Worm (Caenorhabditis elegans) whole organism, L3 larva: Measurements from ENCODE around the gene pdi-6.
A peak's percentile ranks its signal among the peaks of the same experiment; 100 is the strongest.

Source experiments
- aly-2 ChIP-seq: fragments of 150-350 bp; optimal IDR thresholded peaks from 2 replicates; lab custom pipeline; 2014; ENCODE audit warnings: missing biosample characterization, missing genetic modification characterization
- ama-1 ChIP-seq: fragments of 150-350 bp; optimal IDR thresholded peaks from 2 replicates; lab custom pipeline; 2018
- ceh-16 ChIP-seq: sonication (generic microtip); optimal IDR thresholded peaks from 2 replicates; lab custom pipeline; 2017; ENCODE audit warnings: missing biosample characterization, missing genetic modification characterization
- ceh-28 ChIP-seq: fragments of 150-350 bp; optimal IDR thresholded peaks from 2 replicates; lab custom pipeline; 2014; ENCODE audit warnings: missing biosample characterization, missing genetic modification reagents, missing genetic modification characterization
- ceh-9 ChIP-seq: sonication (generic microtip); optimal IDR thresholded peaks from 2 replicates; lab custom pipeline; 2018; ENCODE audit warnings: missing biosample characterization, missing genetic modification characterization
- daf-12 ChIP-seq: fragments of 150-350 bp; optimal IDR thresholded peaks from 2 replicates; lab custom pipeline; 2014; ENCODE audit warnings: missing biosample characterization, missing genetic modification reagents, missing genetic modification characterization
- egl-27 ChIP-seq: sonication (generic microtip); optimal IDR thresholded peaks from 4 replicates; lab custom pipeline; 2017; ENCODE audit warnings: missing biosample characterization, missing genetic modification reagents, missing genetic modification characterization
- egl-5 ChIP-seq: fragments of 150-350 bp; optimal IDR thresholded peaks from 2 replicates; lab custom pipeline; 2017; ENCODE audit warnings: missing biosample characterization, missing genetic modification reagents, missing genetic modification characterization, inconsistent platforms
- elt-2 ChIP-seq: sonication (generic microtip); optimal IDR thresholded peaks from 2 replicates; lab custom pipeline; 2016; ENCODE audit warnings: missing genetic modification reagents, mild to moderate bottlenecking, missing genetic modification characterization, missing compliant biosample characterization
- elt-3 ChIP-seq, 3 experiments: fragments of 150-350 bp in 1 of 3; sonication (generic microtip) in 2 of 3; optimal IDR thresholded peaks; 2 replicates in 2 of 3; 4 replicates in 1 of 3; lab custom pipeline; 2014 to 2017; ENCODE audit warnings: missing biosample characterization in 3 of 3, missing genetic modification characterization in 3 of 3
- eor-1 ChIP-seq, 2 experiments: fragments of 150-350 bp; optimal IDR thresholded peaks; 2 replicates each; lab custom pipeline; 2014 to 2018; ENCODE audit warnings: missing biosample characterization in 2 of 2, missing genetic modification characterization in 2 of 2
- fkh-10 ChIP-seq: sonication (generic microtip); optimal IDR thresholded peaks from 2 replicates; lab custom pipeline; 2017; ENCODE audit warnings: missing biosample characterization, missing genetic modification reagents, missing genetic modification characterization
- fkh-2 ChIP-seq: fragments of 150-350 bp; optimal IDR thresholded peaks from 2 replicates; lab custom pipeline; 2014; ENCODE audit warnings: missing biosample characterization, missing genetic modification reagents, missing genetic modification characterization
- fos-1 ChIP-seq: fragments of 150-350 bp; optimal IDR thresholded peaks from 2 replicates; lab custom pipeline; 2014; ENCODE audit warnings: missing biosample characterization, missing genetic modification characterization
- hmg-11 ChIP-seq: sonication (generic microtip); optimal IDR thresholded peaks from 2 replicates; lab custom pipeline; 2016; ENCODE audit warnings: missing genetic modification characterization, missing compliant biosample characterization
- jun-1 ChIP-seq: fragments of 150-350 bp; optimal IDR thresholded peaks from 2 replicates; lab custom pipeline; 2014; ENCODE audit warnings: missing biosample characterization, missing genetic modification reagents, missing genetic modification characterization
- lin-15B ChIP-seq: fragments of 150-350 bp; optimal IDR thresholded peaks from 2 replicates; lab custom pipeline; 2014; ENCODE audit warnings: missing biosample characterization, missing genetic modification characterization
- lin-39 ChIP-seq: fragments of 150-350 bp; optimal IDR thresholded peaks from 2 replicates; lab custom pipeline; 2018; ENCODE audit warnings: missing biosample characterization, missing genetic modification reagents, missing genetic modification characterization
- lsy-12 ChIP-seq: sonication (generic microtip); optimal IDR thresholded peaks from 2 replicates; lab custom pipeline; 2016; ENCODE audit warnings: mild to moderate bottlenecking, missing genetic modification characterization, missing compliant biosample characterization
- mdl-1 ChIP-seq: fragments of 150-350 bp; optimal IDR thresholded peaks from 2 replicates; lab custom pipeline; 2014; ENCODE audit warnings: missing biosample characterization, missing genetic modification characterization
- mml-1 ChIP-seq: fragments of 150-350 bp; sonication (generic microtip); optimal IDR thresholded peaks from 3 replicates; lab custom pipeline; 2014; ENCODE audit warnings: missing biosample characterization, missing genetic modification characterization
- nhr-11 ChIP-seq: fragments of 150-350 bp; optimal IDR thresholded peaks from 2 replicates; lab custom pipeline; 2014; ENCODE audit warnings: missing biosample characterization, missing genetic modification characterization
- nhr-12 ChIP-seq: fragments of 150-350 bp; optimal IDR thresholded peaks from 2 replicates; lab custom pipeline; 2014; ENCODE audit warnings: missing biosample characterization, missing genetic modification characterization
- nhr-23 ChIP-seq: fragments of 150-350 bp; optimal IDR thresholded peaks from 2 replicates; lab custom pipeline; 2014; ENCODE audit warnings: missing biosample characterization, missing genetic modification reagents, missing genetic modification characterization
- nhr-25 ChIP-seq: sonication (generic microtip); optimal IDR thresholded peaks from 2 replicates; lab custom pipeline; 2017; ENCODE audit warnings: missing biosample characterization, missing genetic modification characterization
- nhr-28 ChIP-seq: fragments of 150-350 bp; optimal IDR thresholded peaks from 2 replicates; lab custom pipeline; 2014; ENCODE audit warnings: missing biosample characterization, missing genetic modification characterization
- nhr-43 ChIP-seq: sonication (generic microtip); optimal IDR thresholded peaks from 2 replicates; lab custom pipeline; 2016; ENCODE audit warnings: mild to moderate bottlenecking, missing genetic modification characterization, missing compliant biosample characterization; ENCODE audit not compliant: poor library complexity, severe bottlenecking
- nhr-67 ChIP-seq: fragments of 150-350 bp; optimal IDR thresholded peaks from 2 replicates; lab custom pipeline; 2014; ENCODE audit warnings: missing biosample characterization, missing genetic modification characterization
- nhr-76 ChIP-seq: fragments of 150-350 bp; sonication (generic microtip); optimal IDR thresholded peaks from 5 replicates; lab custom pipeline; 2014; ENCODE audit warnings: missing biosample characterization, missing genetic modification characterization
- nhr-77 ChIP-seq: fragments of 150-350 bp; optimal IDR thresholded peaks from 2 replicates; lab custom pipeline; 2014; ENCODE audit warnings: missing biosample characterization, missing genetic modification characterization
- pha-4 ChIP-seq: fragments of 150-350 bp; optimal IDR thresholded peaks from 2 replicates; lab custom pipeline; 2014; ENCODE audit warnings: missing biosample characterization, missing genetic modification reagents, missing genetic modification characterization
- pqm-1 ChIP-seq: fragments of 150-350 bp; optimal IDR thresholded peaks from 2 replicates; lab custom pipeline; 2017; ENCODE audit warnings: missing biosample characterization, missing genetic modification characterization, inconsistent platforms
- skn-1 ChIP-seq: fragments of 150-350 bp; optimal IDR thresholded peaks from 2 replicates; lab custom pipeline; 2014; ENCODE audit warnings: missing biosample characterization, missing genetic modification characterization
- tbx-2 ChIP-seq: sonication (generic microtip); optimal IDR thresholded peaks from 2 replicates; lab custom pipeline; 2016; ENCODE audit warnings: mild to moderate bottlenecking, missing genetic modification characterization, missing compliant biosample characterization
- unc-39 ChIP-seq: sonication (generic microtip); optimal IDR thresholded peaks from 4 replicates; lab custom pipeline; 2017; ENCODE audit warnings: missing biosample characterization, missing genetic modification characterization
- unc-62 ChIP-seq: fragments of 150-350 bp; sonication (generic microtip); optimal IDR thresholded peaks from 4 replicates; lab custom pipeline; 2014; ENCODE audit warnings: missing biosample characterization, missing genetic modification reagents, missing genetic modification characterization
- ztf-4 ChIP-seq: fragments of 150-350 bp; optimal IDR thresholded peaks from 2 replicates; lab custom pipeline; 2014; ENCODE audit warnings: missing biosample characterization, missing genetic modification characterization

pdi-6 gene

ce11 chrX:7067250-7067958, 959 bp downstream of the pdi-6 start:
- peak; percentile 91 for TF ChIP-seq pha-4 (tag; lab: Kevin White, UChicago)
- TF ChIP-seq unc-39 (tag; lab: Kevin White, UChicago): no peak
- TF ChIP-seq nhr-28 (tag; lab: Kevin White, UChicago): no peak
- TF ChIP-seq nhr-23: peak; percentile 13
- TF ChIP-seq mdl-1 (tag; lab: Kevin White, UChicago): no peak
- TF ChIP-seq egl-27 (tag; lab: Kevin White, UChicago): no peak
- no peak for TF ChIP-seq nhr-43 (tag; lab: Kevin White, UChicago)
- TF ChIP-seq nhr-11 (tag; lab: Kevin White, UChicago): no peak
- TF ChIP-seq nhr-12 (tag; lab: Kevin White, UChicago): no peak
- TF ChIP-seq lin-15B (tag; lab: Kevin White, UChicago): no peak
- no peak for TF ChIP-seq lin-39 (tag; lab: Kevin White, UChicago)
- TF ChIP-seq ama-1 (lab: Kevin White, UChicago): peak; percentile 5
- TF ChIP-seq unc-62 (GFP tag; lab: Kevin White, UChicago): no peak
- peak; percentile 4 for TF ChIP-seq ceh-28 (tag; lab: Kevin White, UChicago)
- no peak for TF ChIP-seq ceh-16 (tag; lab: Kevin White, UChicago)
- no peak for TF ChIP-seq jun-1 (tag; lab: Kevin White, UChicago)
- TF ChIP-seq ceh-9 (tag; lab: Kevin White, UChicago): no peak
- TF ChIP-seq nhr-76: no peak
- no peak for TF ChIP-seq nhr-67 (tag; lab: Kevin White, UChicago)
- TF ChIP-seq hmg-11 (tag; lab: Kevin White, UChicago): no peak
- TF ChIP-seq skn-1 (tag; lab: Kevin White, UChicago): no peak
- TF ChIP-seq fkh-10 (GFP tag; lab: Kevin White, UChicago): no peak

- TF ChIP-seq nhr-12 (tag; lab: Kevin White, UChicago): no peak
- no peak for TF ChIP-seq nhr-23
- TF ChIP-seq ceh-28 (tag; lab: Kevin White, UChicago): peak; percentile 32
Observed at ce11 chrX:7066003-7066402, 2.4 kb downstream of the pdi-6 start.

ce11 chrX:7063236-7063635, 5.1 kb downstream of the pdi-6 start, which contains the start of gene B0403.3:
Gene B0403.3 (minus strand): TSS chrX:7063336.
- TF ChIP-seq hmg-11 (tag; lab: Kevin White, UChicago) (no peak), nhr-25 (no peak), ceh-16 (tag; lab: Kevin White, UChicago) (no peak), fkh-2 (tag; lab: Kevin White, UChicago) (no peak), mdl-1 (tag; lab: Kevin White, UChicago) (no peak), mml-1 (tag; lab: Kevin White, UChicago) (no peak), fos-1 (tag; lab: Kevin White, UChicago) (no peak), nhr-43 (tag; lab: Kevin White, UChicago) (no peak), skn-1 (tag; lab: Kevin White, UChicago) (no peak), egl-5 (tag; lab: Kevin White, UChicago) (no peak), daf-12 (tag; lab: Kevin White, UChicago) (no peak), lin-15B (tag; lab: Kevin White, UChicago) (no peak), nhr-67 (tag; lab: Kevin White, UChicago) (no peak), nhr-76 (no peak), lsy-12 (tag; lab: Kevin White, UChicago) (no peak), eor-1 (tag; optimal IDR thresholded peaks at IDR 0.05; lab: Kevin White, UChicago) (no peak)

ce11 chrX:7061265-7061664, 7.1 kb downstream of the pdi-6 start:
- TF ChIP-seq nhr-77 (tag; lab: Kevin White, UChicago) (no peak), ama-1 (lab: Kevin White, UChicago) (no peak), tbx-2 (tag; lab: Kevin White, UChicago) (no peak), elt-3 (tag; optimal IDR thresholded peaks at IDR 0.05; lab: Kevin White, UChicago) (no peak), nhr-28 (tag; lab: Kevin White, UChicago) (no peak), elt-2 (peak; percentile 74), nhr-23 (no peak), pqm-1 (tag; lab: Kevin White, UChicago) (peak; percentile 39), ztf-4 (tag; lab: Kevin White, UChicago) (no peak), aly-2 (no peak), fos-1 (tag; lab: Kevin White, UChicago) (no peak)
